Worm (Caenorhabditis elegans) whole organism, mixed stage, embryonic: ENCODE data around the gene F26F4.8.

Experiments
- bed-3 ChIP-seq: fragments of 200-800 bp; sonication (Bioruptor generic); optimal IDR thresholded peaks from 3 replicates; lab custom pipeline; 2018; ENCODE audit warnings: mild to moderate bottlenecking, missing genetic modification characterization, moderate library complexity, missing compliant biosample characterization
- blmp-1 ChIP-seq: fragments of 150-350 bp; optimal IDR thresholded peaks from 2 replicates; lab custom pipeline; 2014; ENCODE audit warnings: missing biosample characterization, missing genetic modification characterization
- ceh-39 ChIP-seq: fragments of 150-350 bp; optimal IDR thresholded peaks from 2 replicates; lab custom pipeline; 2014; ENCODE audit warnings: missing biosample characterization, missing genetic modification characterization
- ceh-83 ChIP-seq: fragments of 200-800 bp; sonication (Bioruptor generic); optimal IDR thresholded peaks from 2 replicates; lab custom pipeline; 2018; ENCODE audit warnings: mild to moderate bottlenecking, missing genetic modification characterization, missing compliant biosample characterization
- ces-1 ChIP-seq: fragments of 150-350 bp; optimal IDR thresholded peaks from 2 replicates; lab custom pipeline; 2014; ENCODE audit warnings: missing biosample characterization, missing genetic modification reagents, missing genetic modification characterization
- cnd-1 ChIP-seq: fragments of 200-800 bp; sonication (Bioruptor generic); optimal IDR thresholded peaks from 2 replicates; lab custom pipeline; 2018; ENCODE audit warnings: mild to moderate bottlenecking, missing genetic modification characterization, missing compliant biosample characterization
- drap-1 ChIP-seq: fragments of 200-800 bp; sonication (Bioruptor generic); optimal IDR thresholded peaks from 3 replicates; lab custom pipeline; 2018; ENCODE audit warnings: mild to moderate bottlenecking, missing genetic modification characterization, missing compliant biosample characterization
- elt-1 ChIP-seq: sonication (generic microtip); optimal IDR thresholded peaks from 2 replicates; lab custom pipeline; 2017; ENCODE audit warnings: missing genetic modification characterization, mild to moderate bottlenecking, missing compliant biosample characterization, antibody characterized with exemption, moderate library complexity, borderline replicate concordance; ENCODE audit not compliant: insufficient read depth
- elt-3 ChIP-seq: fragments of 150-350 bp; optimal IDR thresholded peaks from 2 replicates; lab custom pipeline; 2014; ENCODE audit warnings: missing biosample characterization, missing genetic modification characterization
- flh-1 ChIP-seq: fragments of 200-800 bp; sonication (Bioruptor generic); optimal IDR thresholded peaks from 2 replicates; lab custom pipeline; 2018; ENCODE audit warnings: mild to moderate bottlenecking, missing genetic modification characterization, moderate library complexity, missing compliant biosample characterization
- ham-2 ChIP-seq: fragments of 200-800 bp; sonication (Bioruptor generic); optimal IDR thresholded peaks from 2 replicates; lab custom pipeline; 2018; ENCODE audit warnings: mild to moderate bottlenecking, missing genetic modification characterization, missing compliant biosample characterization
- hlh-1 ChIP-seq: fragments of 150-350 bp; optimal IDR thresholded peaks from 2 replicates; lab custom pipeline; 2014; ENCODE audit warnings: missing biosample characterization, missing genetic modification reagents, missing genetic modification characterization
- lin-13 ChIP-seq: fragments of 150-350 bp; optimal IDR thresholded peaks from 2 replicates; lab custom pipeline; 2014; ENCODE audit warnings: missing biosample characterization, missing genetic modification characterization
- lin-32 ChIP-seq: fragments of 200-800 bp; sonication (Bioruptor generic); optimal IDR thresholded peaks from 2 replicates; lab custom pipeline; 2018; ENCODE audit warnings: mild to moderate bottlenecking, missing genetic modification characterization, missing compliant biosample characterization
- lsy-2 ChIP-seq: fragments of 150-350 bp; optimal IDR thresholded peaks from 2 replicates; lab custom pipeline; 2014; ENCODE audit warnings: missing biosample characterization, missing genetic modification characterization
- mab-5 ChIP-seq: fragments of 150-350 bp; optimal IDR thresholded peaks from 2 replicates; lab custom pipeline; 2014; ENCODE audit warnings: missing biosample characterization, missing genetic modification characterization
- mep-1 ChIP-seq: fragments of 150-350 bp; optimal IDR thresholded peaks from 2 replicates; lab custom pipeline; 2017; ENCODE audit warnings: missing biosample characterization, missing genetic modification reagents, missing genetic modification characterization, inconsistent platforms
- mls-2 ChIP-seq: sonication (generic microtip); optimal IDR thresholded peaks from 2 replicates; lab custom pipeline; 2016; ENCODE audit warnings: mild to moderate bottlenecking, missing genetic modification characterization, moderate library complexity, missing compliant biosample characterization
- nhr-12 ChIP-seq: fragments of 150-350 bp; optimal IDR thresholded peaks from 2 replicates; lab custom pipeline; 2014; ENCODE audit warnings: missing biosample characterization, missing genetic modification characterization
- nhr-2 ChIP-seq: fragments of 150-350 bp; optimal IDR thresholded peaks from 2 replicates; lab custom pipeline; 2014; ENCODE audit warnings: missing biosample characterization, missing genetic modification characterization
- nhr-237 ChIP-seq: fragments of 150-350 bp; optimal IDR thresholded peaks from 2 replicates; lab custom pipeline; 2014; ENCODE audit warnings: missing biosample characterization, missing genetic modification characterization
- nhr-28 ChIP-seq: fragments of 150-350 bp; optimal IDR thresholded peaks from 2 replicates; lab custom pipeline; 2014; ENCODE audit warnings: missing biosample characterization, missing genetic modification characterization
- nhr-76 ChIP-seq: sonication (generic microtip); optimal IDR thresholded peaks from 2 replicates; lab custom pipeline; 2017; ENCODE audit warnings: missing biosample characterization, missing genetic modification characterization
- snpc-4 ChIP-seq: fragments of 150-350 bp; optimal IDR thresholded peaks from 2 replicates; lab custom pipeline; 2014; ENCODE audit warnings: missing biosample characterization, missing genetic modification characterization
- sptf-1 ChIP-seq: sonication (generic microtip); optimal IDR thresholded peaks from 2 replicates; lab custom pipeline; 2017; ENCODE audit warnings: mild to moderate bottlenecking, missing genetic modification characterization, moderate library complexity, missing compliant biosample characterization
- tbx-8 ChIP-seq: fragments of 200-800 bp; sonication (Bioruptor generic); optimal IDR thresholded peaks from 2 replicates; lab custom pipeline; 2018; ENCODE audit warnings: mild to moderate bottlenecking, missing genetic modification characterization, moderate library complexity, missing compliant biosample characterization
- unc-120 ChIP-seq: sonication (generic microtip); optimal IDR thresholded peaks from 2 replicates; lab custom pipeline; 2017; ENCODE audit warnings: missing genetic modification characterization, missing compliant biosample characterization; ENCODE audit not compliant: poor library complexity, severe bottlenecking
- unc-39 ChIP-seq: fragments of 150-350 bp; optimal IDR thresholded peaks from 2 replicates; lab custom pipeline; 2014; ENCODE audit warnings: missing biosample characterization, missing genetic modification characterization
- unc-62 ChIP-seq: fragments of 150-350 bp; optimal IDR thresholded peaks from 2 replicates; lab custom pipeline; 2014; ENCODE audit warnings: missing biosample characterization, missing genetic modification reagents, missing genetic modification characterization
- zip-8 ChIP-seq: fragments of 150-350 bp; optimal IDR thresholded peaks from 2 replicates; lab custom pipeline; 2014; ENCODE audit warnings: missing biosample characterization, missing genetic modification characterization
- ztf-11 ChIP-seq: fragments of 150-350 bp; optimal IDR thresholded peaks from 2 replicates; lab custom pipeline; 2014; ENCODE audit warnings: missing biosample characterization, missing genetic modification characterization

Gene F26F4.8

ce11 chrIII:4909938-4910337 lies 4.7 kb upstream of the F26F4.8 start, which contains the start of gene F26F4.12:
Gene F26F4.12, minus strand, starts transcription at chrIII:4910038.
- TF ChIP-seq ztf-11 (tag; lab: Kevin White, UChicago) (no peak), sptf-1 (tag; lab: Kevin White, UChicago) (no peak), nhr-76 (tag; lab: Kevin White, UChicago) (no peak), zip-8 (no peak), nhr-28 (no peak), lsy-2 (tag; lab: Kevin White, UChicago) (no peak), bed-3 (no peak), mls-2 (no peak), nhr-2 (tag; lab: Kevin White, UChicago) (no peak), mep-1 (no peak), lin-13 (tag; lab: Kevin White, UChicago) (no peak), lin-32 (GFP tag; lab: Kevin White, UChicago) (no peak), blmp-1 (no peak), elt-1 (no peak), flh-1 (no peak), unc-62 (GFP tag; lab: Kevin White, UChicago) (no peak), cnd-1 (tag; lab: Kevin White, UChicago) (no peak), drap-1 (GFP tag; lab: Kevin White, UChicago) (no peak), snpc-4 (no peak)

- TF ChIP-seq nhr-237 (tag; lab: Kevin White, UChicago) (no peak), unc-62 (GFP tag; lab: Kevin White, UChicago) (no peak), elt-3 (no peak), nhr-2 (tag; lab: Kevin White, UChicago) (no peak), zip-8 (no peak), cnd-1 (tag; lab: Kevin White, UChicago) (no peak), mep-1 (no peak), nhr-28 (no peak), mab-5 (tag; lab: Kevin White, UChicago) (no peak), elt-1 (no peak), unc-39 (tag; lab: Kevin White, UChicago) (no peak), hlh-1 (tag; lab: Kevin White, UChicago) (no peak)
Measured at ce11 chrIII:4906896-4907295, 1.6 kb upstream of the F26F4.8 start, which contains the start of gene rom-1. Gene rom-1, plus strand, starts transcription at chrIII:4907196.

- no peak for TF ChIP-seq lin-32 (GFP tag; lab: Kevin White, UChicago)
- no peak for TF ChIP-seq bed-3
- no peak for TF ChIP-seq lsy-2 (tag; lab: Kevin White, UChicago)
- no peak for TF ChIP-seq tbx-8 (GFP tag; lab: Kevin White, UChicago)
- TF ChIP-seq unc-120 (tag; lab: Kevin White, UChicago) = no peak
- no peak for TF ChIP-seq hlh-1 (tag; lab: Kevin White, UChicago)
- TF ChIP-seq ham-2 (GFP tag; lab: Kevin White, UChicago) = no peak
- no peak for TF ChIP-seq nhr-12 (tag; lab: Kevin White, UChicago)
- no peak for TF ChIP-seq ceh-83
- no peak for TF ChIP-seq flh-1
- TF ChIP-seq ceh-39 (tag; lab: Kevin White, UChicago) = no peak
- TF ChIP-seq nhr-28 = no peak
- TF ChIP-seq elt-3 = no peak
- TF ChIP-seq unc-62 (GFP tag; lab: Kevin White, UChicago) = no peak
- no peak for TF ChIP-seq ces-1
- no peak for TF ChIP-seq unc-39 (tag; lab: Kevin White, UChicago)
Measured at ce11 chrIII:4906365-4906764, 1.1 kb upstream of the F26F4.8 start.

ce11 chrIII:4903784-4904183 lies 1.5 kb downstream of the F26F4.8 start, which contains the start of gene kbp-2:
Gene kbp-2, minus strand, starts transcription at chrIII:4903884.
- TF ChIP-seq mab-5 (tag; lab: Kevin White, UChicago) = no peak
- TF ChIP-seq hlh-1 (tag; lab: Kevin White, UChicago) = no peak
- no peak for TF ChIP-seq bed-3
- TF ChIP-seq drap-1 (GFP tag; lab: Kevin White, UChicago) = no peak

- TF ChIP-seq unc-39 (tag; lab: Kevin White, UChicago) (no peak), blmp-1 (no peak), flh-1 (no peak), mls-2 (no peak), nhr-12 (tag; lab: Kevin White, UChicago) (no peak)
Measured at ce11 chrIII:4900260-4900659, 5.0 kb downstream of the F26F4.8 start, which contains the start of gene tag-340. Gene tag-340, plus strand, starts transcription at chrIII:4900508.
